Fruit fly (Drosophila melanogaster) whole organism, pupa: Measurements from ENCODE around the gene Slu7.
A peak's percentile ranks its signal among the peaks of the same experiment; 100 is the strongest.

ENCODE experiments used
- CG10348 ChIP-seq: fragments of 200-800 bp; sonication (Bioruptor generic); IDR thresholded peaks from 2 replicates; pipeline ENCODE4 v1.3.6; 2022; ENCODE audit warnings: missing biosample characterization, missing genetic modification characterization
- CG12605 ChIP-seq: fragments of 200-800 bp; sonication (Bioruptor generic); IDR thresholded peaks from 2 replicates; pipeline ENCODE4 v1.3.6; 2022; ENCODE audit warnings: missing biosample characterization, missing genetic modification characterization
- CG13204 ChIP-seq: fragments of 200-800 bp; sonication (Bioruptor generic); optimal IDR thresholded peaks from 2 replicates; lab custom pipeline; 2018; ENCODE audit warnings: missing biosample characterization, mild to moderate bottlenecking, missing genetic modification characterization, moderate library complexity
- CG14655 ChIP-seq: fragments of 200-800 bp; sonication (Bioruptor generic); optimal IDR thresholded peaks from 3 replicates; lab custom pipeline; 2017; ENCODE audit warnings: mild to moderate bottlenecking, missing biosample characterization, missing genetic modification reagents, missing genetic modification characterization
- CG17806 ChIP-seq: fragments of 200-800 bp; sonication (Bioruptor generic); optimal IDR thresholded peaks from 2 replicates; lab custom pipeline; 2018; ENCODE audit warnings: missing biosample characterization, mild to moderate bottlenecking, missing genetic modification characterization, moderate library complexity
- CG34367 ChIP-seq: fragments of 200-800 bp; sonication (Bioruptor generic); optimal IDR thresholded peaks from 2 replicates; lab custom pipeline; 2018; ENCODE audit warnings: missing biosample characterization, mild to moderate bottlenecking, missing genetic modification characterization
- CG4496 ChIP-seq: fragments of 200-800 bp; sonication (Bioruptor generic); IDR thresholded peaks from 3 replicates; pipeline ENCODE4 v1.3.6; 2022; ENCODE audit warnings: missing biosample characterization, missing genetic modification characterization
- CG8159 ChIP-seq: fragments of 200-800 bp; sonication (Bioruptor generic); optimal IDR thresholded peaks from 3 replicates; lab custom pipeline; 2018; ENCODE audit warnings: missing biosample characterization, mild to moderate bottlenecking, missing genetic modification characterization, moderate library complexity
- CG9948 ChIP-seq: fragments of 200-800 bp; sonication (Bioruptor generic); optimal IDR thresholded peaks from 2 replicates; lab custom pipeline; 2018; ENCODE audit warnings: missing biosample characterization, mild to moderate bottlenecking, missing genetic modification characterization, moderate library complexity
- Pif1A ChIP-seq: fragments of 200-800 bp; sonication (Bioruptor generic); optimal IDR thresholded peaks from 3 replicates; lab custom pipeline; 2016; ENCODE audit warnings: missing biosample characterization, missing genetic modification characterization
- Pif1B ChIP-seq: fragments of 200-800 bp; sonication (Bioruptor generic); optimal IDR thresholded peaks from 3 replicates; lab custom pipeline; 2016; ENCODE audit warnings: missing biosample characterization, missing genetic modification characterization
- gl ChIP-seq: fragments of 200-800 bp; sonication (Bioruptor generic); optimal IDR thresholded peaks from 2 replicates; lab custom pipeline; 2018; ENCODE audit warnings: missing biosample characterization, mild to moderate bottlenecking, missing genetic modification characterization
- rn ChIP-seq: fragments of 200-800 bp; sonication (Bioruptor generic); IDR thresholded peaks from 2 replicates; pipeline ENCODE4 v1.3.6; 2022; ENCODE audit warnings: missing biosample characterization, missing genetic modification characterization

- peak; percentile 30 for TF ChIP-seq CG8159
- TF ChIP-seq CG13204 (GFP tag; lab: Kevin White, UChicago), result peak; percentile 5
- no peak for TF ChIP-seq gl
- TF ChIP-seq CG34367 (tag; lab: Kevin White, UChicago), result no peak
- TF ChIP-seq CG9948 (tag; lab: Kevin White, UChicago), result peak; percentile 18
- peak; percentile 40 for TF ChIP-seq CG17806
- TF ChIP-seq CG12605, result no peak
- peak; percentile 29 for TF ChIP-seq Pif1B (GFP tag; lab: Kevin White, UChicago)
- TF ChIP-seq rn (GFP tag; lab: Robert Waterston, UW), result no peak
- peak; percentile 52 for TF ChIP-seq Pif1A (GFP tag; lab: Kevin White, UChicago)
- no peak for TF ChIP-seq CG4496 (GFP tag; lab: Robert Waterston, UW)
- TF ChIP-seq CG14655, result peak; percentile 61
- no peak for TF ChIP-seq CG10348
These were observed 25.8 kb upstream of the Slu7 start for dm6 chr3R:29064682-29065100.
